Fruit fly (Drosophila melanogaster) ovary, adult (tissue): ENCODE measurements around the gene CG31161.

Source experiments
- CG17801 ChIP-seq: fragments of 200-800 bp; optimal IDR thresholded peaks from 2 replicates; lab custom pipeline; 2019; ENCODE audit warnings: missing biosample characterization, mild to moderate bottlenecking, missing genetic modification characterization, moderate library complexity; ENCODE audit not compliant: partially characterized antibody

CG31161 gene

dm6 chr3R:22595293-22595868, 20.9 kb upstream of the CG31161 start:
- no peak for TF ChIP-seq CG17801 (GFP tag; lab: Kevin White, UChicago)

- no peak for TF ChIP-seq CG17801 (GFP tag; lab: Kevin White, UChicago)
These were observed 19.9 kb upstream of the CG31161 start for dm6 chr3R:22596450-22596849.

- TF ChIP-seq CG17801 (GFP tag; lab: Kevin White, UChicago), result peak; percentile 3
These were observed 18.9 kb upstream of the CG31161 start for dm6 chr3R:22597344-22597954.

- TF ChIP-seq CG17801 (GFP tag; lab: Kevin White, UChicago), result no peak
These were observed 17.6 kb upstream of the CG31161 start for dm6 chr3R:22598759-22599158.

dm6 chr3R:22602783-22603182, 13.5 kb upstream of the CG31161 start:
- TF ChIP-seq CG17801 (GFP tag; lab: Kevin White, UChicago), result no peak

- TF ChIP-seq CG17801 (GFP tag; lab: Kevin White, UChicago), result no peak
These were observed 7.1 kb upstream of the CG31161 start, which contains the start of gene CG13843 for dm6 chr3R:22609185-22609584. Gene CG13843, plus strand, starts transcription at chr3R:22609485.

dm6 chr3R:22613448-22613847, 2.9 kb upstream of the CG31161 start, which contains the start of the genes CG31156 and mRRF2:
Gene CG31156, minus strand, starts transcription at chr3R:22613656.
Gene mRRF2, plus strand, starts transcription at chr3R:22613686.
- no peak for TF ChIP-seq CG17801 (GFP tag; lab: Kevin White, UChicago)

- TF ChIP-seq CG17801 (GFP tag; lab: Kevin White, UChicago), result peak; percentile 8
These were observed 2.0 kb downstream of the CG31161 start, which contains the start of gene mRpL45 for dm6 chr3R:22618280-22618679. Gene mRpL45, plus strand, starts transcription at chr3R:22618492.

- TF ChIP-seq CG17801 (GFP tag; lab: Kevin White, UChicago), result peak; percentile 83
These were observed 8.4 kb downstream of the CG31161 start for dm6 chr3R:22624737-22625136.

- TF ChIP-seq CG17801 (GFP tag; lab: Kevin White, UChicago), result peak; percentile 24
These were observed 9.4 kb downstream of the CG31161 start for dm6 chr3R:22625514-22626333.

- TF ChIP-seq CG17801 (GFP tag; lab: Kevin White, UChicago), result no peak
These were observed 10.0 kb downstream of the CG31161 start for dm6 chr3R:22626334-22626688.

- TF ChIP-seq CG17801 (GFP tag; lab: Kevin White, UChicago), result peak; percentile 65
These were observed 10.6 kb downstream of the CG31161 start for dm6 chr3R:22626842-22627392.

dm6 chr3R:22627936-22628513, 11.7 kb downstream of the CG31161 start:
- no peak for TF ChIP-seq CG17801 (GFP tag; lab: Kevin White, UChicago)

- no peak for TF ChIP-seq CG17801 (GFP tag; lab: Kevin White, UChicago)
These were observed 12.9 kb downstream of the CG31161 start for dm6 chr3R:22629174-22629573.

dm6 chr3R:22631156-22631555, 14.8 kb downstream of the CG31161 start:
- TF ChIP-seq CG17801 (GFP tag; lab: Kevin White, UChicago), result no peak
